Fruit fly (Drosophila melanogaster): ENCODE results near the gene CG11498.
A peak's percentile ranks its signal among the peaks of the same experiment; 100 is the strongest.

CG11498 gene

DNA sequence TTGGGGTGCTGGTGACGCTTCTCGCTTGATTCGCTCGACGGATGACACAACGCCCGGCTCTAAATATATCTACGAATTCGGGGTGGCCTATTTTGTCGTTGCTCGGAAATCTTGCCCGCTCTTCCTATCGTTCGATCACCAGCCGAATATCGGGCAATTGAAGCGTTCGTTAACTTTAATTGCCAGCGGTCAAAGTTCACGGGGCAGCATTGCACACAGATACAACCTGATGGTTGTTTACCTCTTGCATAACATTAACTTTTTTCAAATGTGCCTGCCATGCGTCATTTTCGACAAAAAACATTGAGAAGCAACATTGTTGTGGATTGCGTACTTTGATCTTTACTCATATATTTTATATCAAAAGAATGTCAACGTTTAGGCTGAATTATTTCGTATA is 37.5 kb upstream of the CG11498 start:
- TF ChIP-seq CG7101 (tag; optimal IDR thresholded peaks at IDR 0.05) (no peak), CG12768 (GFP tag; optimal IDR thresholded peaks at IDR 0.05) (no peak), CG14711 (tag; optimal IDR thresholded peaks at IDR 0.05) (no peak), cnc (optimal IDR thresholded peaks at IDR 0.05) (no peak), Hr96 (GFP tag; optimal IDR thresholded peaks at IDR 0.05) (no peak), ovo (GFP tag; optimal IDR thresholded peaks at IDR 0.05) (no peak), CG11617 (GFP tag; optimal IDR thresholded peaks at IDR 0.05) (no peak), Clk (GFP tag; optimal IDR thresholded peaks at IDR 0.05) (no peak)

DNA sequence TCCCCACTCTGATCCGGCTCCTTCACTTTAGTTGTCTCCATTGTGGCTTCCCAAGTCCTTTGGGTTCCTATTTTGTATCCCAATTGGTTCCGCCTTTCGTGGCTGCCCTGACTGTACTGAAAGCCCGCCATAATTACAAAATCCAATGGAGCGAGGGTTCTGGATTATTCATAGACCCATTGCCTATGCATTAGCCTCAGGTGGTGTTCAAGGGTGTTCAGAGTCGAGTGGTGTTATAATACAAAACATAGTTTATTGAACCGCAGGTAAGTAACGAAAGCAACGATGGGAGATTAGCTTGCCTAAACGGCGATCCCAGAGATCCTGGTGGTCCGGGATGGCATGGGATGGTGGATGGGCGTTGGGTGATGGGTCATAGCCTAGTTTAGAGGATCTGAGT is 35.9 kb upstream of the CG11498 start, which contains the start of gene CG15531:
Gene CG15531, minus strand, starts transcription at position 101 of the 400 bp plus-strand sequence.
- TF ChIP-seq cnc (optimal IDR thresholded peaks at IDR 0.05) = no peak
- TF ChIP-seq bab1 (GFP tag; optimal IDR thresholded peaks at IDR 0.05) = no peak
- TF ChIP-seq CG7101 (tag; optimal IDR thresholded peaks at IDR 0.05) = no peak
- no peak for TF ChIP-seq CG5204 (GFP tag; optimal IDR thresholded peaks at IDR 0.05)
- TF ChIP-seq toe (GFP tag; optimal IDR thresholded peaks at IDR 0.05) = no peak
- TF ChIP-seq kay (GFP tag; ENCODE audit: borderline replicate concordance) = no peak
- no peak for TF ChIP-seq Hr96 (GFP tag; optimal IDR thresholded peaks at IDR 0.05)
- no peak for TF ChIP-seq Clk (GFP tag; optimal IDR thresholded peaks at IDR 0.05)
- TF ChIP-seq Mnt (GFP tag; optimal IDR thresholded peaks at IDR 0.05) = no peak
- TF ChIP-seq CG1620 (GFP tag; optimal IDR thresholded peaks at IDR 0.05) = no peak
- no peak for TF ChIP-seq CG7045 (GFP tag; optimal IDR thresholded peaks at IDR 0.05)
- no peak for TF ChIP-seq CG11617 (GFP tag; optimal IDR thresholded peaks at IDR 0.05)
- TF ChIP-seq Crg-1 (GFP tag; optimal IDR thresholded peaks at IDR 0.05) = no peak
- TF ChIP-seq CG12768 (GFP tag; optimal IDR thresholded peaks at IDR 0.05) = no peak
- no peak for TF ChIP-seq pad (GFP tag; optimal IDR thresholded peaks at IDR 0.05)
- no peak for TF ChIP-seq CG14711 (tag; optimal IDR thresholded peaks at IDR 0.05)
- TF ChIP-seq CG33017 (tag; optimal IDR thresholded peaks at IDR 0.05) = no peak
- TF ChIP-seq ovo (GFP tag; optimal IDR thresholded peaks at IDR 0.05) = no peak
- no peak for TF ChIP-seq cic (GFP tag; optimal IDR thresholded peaks at IDR 0.05)
- no peak for TF ChIP-seq tj (GFP tag; optimal IDR thresholded peaks at IDR 0.05)

DNA sequence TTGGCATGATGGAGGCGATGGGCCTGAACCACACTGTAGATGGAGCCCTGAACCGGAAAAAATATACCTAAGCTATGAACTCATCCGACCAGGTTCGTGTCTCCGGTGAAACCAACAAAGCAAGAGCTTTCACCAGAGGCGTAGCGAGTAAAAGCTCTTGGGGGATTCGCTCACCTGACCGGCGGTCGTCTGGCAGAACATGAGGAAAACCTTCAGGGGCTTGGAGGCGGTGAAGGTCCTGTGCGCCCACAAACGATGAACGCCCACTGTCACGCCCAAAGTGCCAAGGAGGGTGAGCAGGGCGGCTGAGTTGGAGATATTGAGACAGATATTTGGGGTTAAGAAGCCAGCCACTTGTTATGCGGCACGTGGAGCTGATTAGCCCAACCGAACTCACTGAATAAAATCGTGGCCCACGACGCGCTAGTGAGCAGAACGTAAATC is 35.4 kb upstream of the CG11498 start:
- peak; percentile 44 for TF ChIP-seq CG1620 (GFP tag; optimal IDR thresholded peaks at IDR 0.05)
- TF ChIP-seq cnc (optimal IDR thresholded peaks at IDR 0.05) = no peak
- no peak for TF ChIP-seq Clk (GFP tag; optimal IDR thresholded peaks at IDR 0.05)
- no peak for TF ChIP-seq tj (GFP tag; optimal IDR thresholded peaks at IDR 0.05)
- TF ChIP-seq kay (GFP tag; ENCODE audit: borderline replicate concordance) = no peak
- TF ChIP-seq ovo (GFP tag; optimal IDR thresholded peaks at IDR 0.05) = no peak
- peak; percentile 20 for TF ChIP-seq CG14711 (tag; optimal IDR thresholded peaks at IDR 0.05)
- TF ChIP-seq pad (GFP tag; optimal IDR thresholded peaks at IDR 0.05) = no peak
- peak; percentile 19 for TF ChIP-seq CG33017 (tag; optimal IDR thresholded peaks at IDR 0.05)
- no peak for TF ChIP-seq Hr96 (GFP tag; optimal IDR thresholded peaks at IDR 0.05)
- no peak for TF ChIP-seq CG5204 (GFP tag; optimal IDR thresholded peaks at IDR 0.05)
- TF ChIP-seq bab1 (GFP tag; optimal IDR thresholded peaks at IDR 0.05) = peak; percentile 80
- TF ChIP-seq toe (GFP tag; optimal IDR thresholded peaks at IDR 0.05) = no peak
- peak; percentile 54 for TF ChIP-seq CG7101 (tag; optimal IDR thresholded peaks at IDR 0.05)
- TF ChIP-seq Crg-1 (GFP tag; optimal IDR thresholded peaks at IDR 0.05) = peak; percentile 22
- peak; percentile 10 for TF ChIP-seq cic (GFP tag; optimal IDR thresholded peaks at IDR 0.05)
- TF ChIP-seq Mnt (GFP tag; optimal IDR thresholded peaks at IDR 0.05) = peak; percentile 84
- peak; percentile 29 for TF ChIP-seq CG11617 (GFP tag; optimal IDR thresholded peaks at IDR 0.05)
- no peak for TF ChIP-seq CG7045 (GFP tag; optimal IDR thresholded peaks at IDR 0.05)
- TF ChIP-seq CG12768 (GFP tag; optimal IDR thresholded peaks at IDR 0.05) = no peak

DNA sequence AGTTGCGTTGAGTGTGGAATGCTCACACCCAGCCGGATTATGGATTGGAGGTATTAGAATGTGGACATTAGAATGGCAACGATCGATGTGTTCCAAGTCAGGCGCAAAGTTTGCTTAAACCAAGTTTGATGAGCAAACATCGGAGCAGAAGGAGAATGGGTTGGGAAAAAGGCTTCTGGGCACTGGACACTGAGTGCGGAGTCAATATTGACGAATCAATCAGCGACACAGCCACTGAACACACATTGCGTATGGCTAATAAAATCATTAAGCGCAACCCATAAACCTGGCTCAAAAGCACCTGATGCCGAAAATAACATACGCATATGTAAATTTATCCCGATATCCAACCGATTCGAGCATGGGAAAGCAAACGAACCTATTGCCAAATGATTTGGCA is 33.6 kb upstream of the CG11498 start:
- TF ChIP-seq Crg-1 (GFP tag; optimal IDR thresholded peaks at IDR 0.05) = no peak

DNA sequence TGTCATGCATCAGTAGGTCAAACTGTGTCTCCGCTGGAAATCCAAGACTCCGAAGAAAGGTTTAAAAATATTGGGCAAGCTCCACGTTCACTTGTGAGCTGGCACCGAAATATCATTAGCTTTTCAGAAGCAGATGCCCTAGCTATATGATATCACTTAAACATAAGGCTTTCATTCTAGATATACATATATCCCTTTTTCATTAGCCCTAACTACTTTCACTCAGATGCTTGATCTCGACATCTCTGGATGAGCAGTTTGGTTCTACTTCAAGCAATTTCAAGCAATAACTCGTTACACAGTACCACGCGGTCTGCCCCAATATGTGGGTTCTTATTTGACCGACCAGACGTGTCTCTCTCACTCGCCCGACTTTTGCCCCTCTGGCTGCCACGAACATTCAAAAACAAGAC is 31.2 kb upstream of the CG11498 start:
- TF ChIP-seq Mnt (GFP tag; optimal IDR thresholded peaks at IDR 0.05) (no peak), tj (GFP tag; optimal IDR thresholded peaks at IDR 0.05) (peak; percentile 46), ovo (GFP tag; optimal IDR thresholded peaks at IDR 0.05) (no peak), CG12768 (GFP tag; optimal IDR thresholded peaks at IDR 0.05) (no peak), cnc (optimal IDR thresholded peaks at IDR 0.05) (no peak), kay (GFP tag; ENCODE audit: borderline replicate concordance) (no peak)

DNA sequence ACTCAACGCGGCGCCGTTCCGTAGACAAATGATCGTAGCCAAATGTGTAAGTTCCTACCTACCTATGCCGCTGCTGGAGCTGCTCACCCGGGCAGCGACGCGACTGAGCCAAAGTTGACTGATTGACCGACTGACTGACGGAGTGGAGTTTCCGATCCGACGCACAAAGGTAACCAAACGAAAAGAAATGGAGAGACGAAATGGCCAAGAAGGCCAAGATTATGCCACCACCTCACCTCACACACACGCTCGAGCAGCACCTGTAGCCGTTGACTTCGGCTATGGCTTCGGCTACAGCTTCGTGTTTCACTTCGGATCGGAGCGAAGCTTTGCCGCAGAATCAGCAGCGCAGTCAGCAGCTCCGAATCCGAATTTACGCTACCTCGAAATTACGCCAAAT is 30.8 kb upstream of the CG11498 start, which contains the start of gene CG9747:
Gene CG9747, minus strand, starts transcription at position 206 of the 400 bp plus-strand sequence.
- TF ChIP-seq tj (GFP tag; optimal IDR thresholded peaks at IDR 0.05) (peak; percentile 90), CG5204 (GFP tag; optimal IDR thresholded peaks at IDR 0.05) (no peak)

DNA sequence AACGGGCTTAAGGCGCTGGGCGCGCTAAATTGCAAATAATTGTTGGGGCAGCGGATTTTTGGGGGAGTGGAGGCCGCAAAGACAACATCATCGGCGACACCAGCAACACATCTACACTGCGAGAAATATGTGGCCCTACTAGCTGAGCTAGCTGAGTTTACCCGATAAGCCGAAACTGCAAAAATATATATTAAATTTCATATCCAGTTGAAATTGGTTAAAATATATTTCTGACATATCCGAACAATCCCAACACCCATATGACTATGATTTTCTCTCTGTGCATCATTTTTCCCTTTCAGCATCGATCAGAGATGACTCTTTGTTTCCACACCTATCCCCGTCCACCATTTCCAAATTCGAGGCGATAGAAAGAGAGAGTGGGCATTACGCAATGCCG is 29.6 kb upstream of the CG11498 start:
- TF ChIP-seq Crg-1 (GFP tag; optimal IDR thresholded peaks at IDR 0.05) = no peak
- no peak for TF ChIP-seq bab1 (GFP tag; optimal IDR thresholded peaks at IDR 0.05)
- no peak for TF ChIP-seq cic (GFP tag; optimal IDR thresholded peaks at IDR 0.05)
- no peak for TF ChIP-seq toe (GFP tag; optimal IDR thresholded peaks at IDR 0.05)
- TF ChIP-seq CG5204 (GFP tag; optimal IDR thresholded peaks at IDR 0.05) = no peak
- TF ChIP-seq pad (GFP tag; optimal IDR thresholded peaks at IDR 0.05) = no peak
- TF ChIP-seq CG33017 (tag; optimal IDR thresholded peaks at IDR 0.05) = no peak
- TF ChIP-seq CG11617 (GFP tag; optimal IDR thresholded peaks at IDR 0.05) = no peak
- TF ChIP-seq Hr96 (GFP tag; optimal IDR thresholded peaks at IDR 0.05) = no peak
- TF ChIP-seq CG7101 (tag; optimal IDR thresholded peaks at IDR 0.05) = no peak
- no peak for TF ChIP-seq CG1620 (GFP tag; optimal IDR thresholded peaks at IDR 0.05)

All from whole organism, adult.